Fruit fly (Drosophila melanogaster) whole organism: Measurements from ENCODE around the gene PolD2.

Source experiments
- EcR ChIP-seq, 2 experiments: fragments of >200 bp; optimal IDR thresholded peaks; 2 replicates each; lab custom pipeline; 2017; ENCODE audit warnings: missing biosample characterization in 2 of 2, missing genetic modification characterization in 2 of 2, missing genetic modification reagents in 2 of 2
- usp ChIP-seq: fragments of >200 bp; optimal IDR thresholded peaks from 2 replicates; lab custom pipeline; 2017; ENCODE audit warnings: missing biosample characterization, missing genetic modification characterization, mixed read lengths

- TF ChIP-seq EcR (GFP tag; optimal IDR thresholded peaks at IDR 0.05; lab: Kevin White, UChicago) = no peak
- no peak for TF ChIP-seq usp (GFP tag; lab: Kevin White, UChicago)
These were observed 41.2 kb downstream of the PolD2 start for dm6 chr3L:1816614-1817013.
